Worm (Caenorhabditis elegans) whole organism, late embryonic: ENCODE results near the gene F31F4.1.

Experiments used
- C38D4.7 ChIP-seq: fragments of 200-800 bp; sonication (Bioruptor generic); optimal IDR thresholded peaks from 2 replicates; lab custom pipeline; 2018; ENCODE audit warnings: mild to moderate bottlenecking, missing genetic modification characterization, moderate library complexity, missing compliant biosample characterization
- F13H6.1 ChIP-seq: sonication (generic microtip); optimal IDR thresholded peaks from 2 replicates; lab custom pipeline; 2016; ENCODE audit warnings: missing genetic modification characterization, missing compliant biosample characterization
- K09A11.1 ChIP-seq: sonication (generic microtip); optimal IDR thresholded peaks from 2 replicates; lab custom pipeline; 2017; ENCODE audit warnings: antibody characterized with exemption, mild to moderate bottlenecking, missing genetic modification characterization, missing compliant biosample characterization; ENCODE audit not compliant: insufficient read depth
- T23F11.4 ChIP-seq: fragments of 200-800 bp; sonication (Bioruptor generic); optimal IDR thresholded peaks from 2 replicates; lab custom pipeline; 2018; ENCODE audit warnings: mild to moderate bottlenecking, missing genetic modification characterization, missing compliant biosample characterization
- ahr-1 ChIP-seq: sonication (generic microtip); optimal IDR thresholded peaks from 2 replicates; lab custom pipeline; 2016; ENCODE audit warnings: missing genetic modification characterization, missing compliant biosample characterization
- ceh-14 ChIP-seq: sonication (generic microtip); optimal IDR thresholded peaks from 2 replicates; lab custom pipeline; 2016; ENCODE audit warnings: missing genotype, missing genetic modification characterization, missing compliant biosample characterization
- ceh-19 ChIP-seq: fragments of 200-800 bp; sonication (Bioruptor generic); optimal IDR thresholded peaks from 2 replicates; lab custom pipeline; 2018; ENCODE audit warnings: mild to moderate bottlenecking, missing genetic modification characterization, missing compliant biosample characterization
- ceh-2 ChIP-seq: sonication (generic microtip); optimal IDR thresholded peaks from 2 replicates; lab custom pipeline; 2016; ENCODE audit warnings: missing genotype, missing genetic modification characterization, missing compliant biosample characterization
- ceh-30 ChIP-seq: fragments of 150-350 bp; optimal IDR thresholded peaks from 2 replicates; lab custom pipeline; 2014; ENCODE audit warnings: missing biosample characterization, missing genetic modification characterization
- ceh-34 ChIP-seq: sonication (generic microtip); optimal IDR thresholded peaks from 2 replicates; lab custom pipeline; 2016; ENCODE audit warnings: mild to moderate bottlenecking, missing genetic modification characterization, missing compliant biosample characterization
- ceh-48 ChIP-seq: sonication (generic microtip); optimal IDR thresholded peaks from 2 replicates; lab custom pipeline; 2016; ENCODE audit warnings: missing genetic modification characterization, inconsistent platforms, missing compliant biosample characterization
- ceh-9 ChIP-seq: sonication (generic microtip); optimal IDR thresholded peaks from 2 replicates; lab custom pipeline; 2016; ENCODE audit warnings: mild to moderate bottlenecking, missing genetic modification characterization, inconsistent platforms, missing compliant biosample characterization
- che-1 ChIP-seq: sonication (generic microtip); optimal IDR thresholded peaks from 2 replicates; lab custom pipeline; 2016; ENCODE audit warnings: mild to moderate bottlenecking, missing genetic modification characterization, missing compliant biosample characterization
- dmd-4 ChIP-seq: sonication (generic microtip); optimal IDR thresholded peaks from 2 replicates; lab custom pipeline; 2016; ENCODE audit warnings: borderline replicate concordance, missing genetic modification characterization, missing compliant biosample characterization
- dve-1 ChIP-seq: sonication (generic microtip); optimal IDR thresholded peaks from 2 replicates; lab custom pipeline; 2017; ENCODE audit warnings: antibody characterized with exemption, mild to moderate bottlenecking, missing genetic modification characterization, missing compliant biosample characterization
- elt-2 ChIP-seq: sonication (generic microtip); optimal IDR thresholded peaks from 2 replicates; lab custom pipeline; 2016; ENCODE audit warnings: missing genetic modification reagents, missing genetic modification characterization, missing compliant biosample characterization
- elt-4 ChIP-seq: sonication (generic microtip); optimal IDR thresholded peaks from 2 replicates; lab custom pipeline; 2016; ENCODE audit warnings: missing genetic modification characterization, missing compliant biosample characterization
- ets-4 ChIP-seq: sonication (generic microtip); optimal IDR thresholded peaks from 2 replicates; lab custom pipeline; 2016; ENCODE audit warnings: missing genetic modification characterization, missing compliant biosample characterization
- gmeb-2 ChIP-seq: sonication (generic microtip); optimal IDR thresholded peaks from 2 replicates; lab custom pipeline; 2016; ENCODE audit warnings: missing genetic modification characterization, inconsistent platforms, missing compliant biosample characterization
- hlh-13 ChIP-seq: fragments of 200-800 bp; sonication (Bioruptor generic); optimal IDR thresholded peaks from 2 replicates; lab custom pipeline; 2018; ENCODE audit warnings: mild to moderate bottlenecking, missing genetic modification characterization, missing compliant biosample characterization
- hlh-15 ChIP-seq: sonication (generic microtip); optimal IDR thresholded peaks from 2 replicates; lab custom pipeline; 2016; ENCODE audit warnings: missing genetic modification characterization, missing compliant biosample characterization
- lim-6 ChIP-seq: sonication (generic microtip); optimal IDR thresholded peaks from 2 replicates; lab custom pipeline; 2016; ENCODE audit warnings: missing genetic modification characterization, missing compliant biosample characterization
- lin-11 ChIP-seq: fragments of 200-800 bp; sonication (Bioruptor generic); optimal IDR thresholded peaks from 2 replicates; lab custom pipeline; 2018; ENCODE audit warnings: mild to moderate bottlenecking, missing genetic modification characterization, missing compliant biosample characterization
- madf-2 ChIP-seq: sonication (generic microtip); optimal IDR thresholded peaks from 2 replicates; lab custom pipeline; 2017; ENCODE audit warnings: missing genetic modification characterization, missing compliant biosample characterization
- mec-3 ChIP-seq: sonication (generic microtip); optimal IDR thresholded peaks from 2 replicates; lab custom pipeline; 2016; ENCODE audit warnings: borderline replicate concordance, missing genetic modification characterization, missing compliant biosample characterization
- nhr-11 ChIP-seq: fragments of 150-350 bp; optimal IDR thresholded peaks from 2 replicates; lab custom pipeline; 2014; ENCODE audit warnings: missing biosample characterization, missing genetic modification characterization
- nhr-232 ChIP-seq: sonication (generic microtip); optimal IDR thresholded peaks from 2 replicates; lab custom pipeline; 2016; ENCODE audit warnings: missing genetic modification characterization, missing compliant biosample characterization
- odd-2 ChIP-seq: sonication (generic microtip); optimal IDR thresholded peaks from 2 replicates; lab custom pipeline; 2017; ENCODE audit warnings: antibody characterized with exemption, mild to moderate bottlenecking, missing genetic modification characterization, missing compliant biosample characterization
- pag-3 ChIP-seq: sonication (generic microtip); optimal IDR thresholded peaks from 2 replicates; lab custom pipeline; 2016; ENCODE audit warnings: missing compliant biosample characterization, missing genetic modification characterization, borderline replicate concordance
- pat-9 ChIP-seq: fragments of 200-800 bp; sonication (Bioruptor generic); optimal IDR thresholded peaks from 2 replicates; lab custom pipeline; 2018; ENCODE audit warnings: mild to moderate bottlenecking, missing genetic modification characterization, moderate library complexity, missing compliant biosample characterization
- pha-2 ChIP-seq: sonication (generic microtip); optimal IDR thresholded peaks from 2 replicates; lab custom pipeline; 2017; ENCODE audit warnings: mild to moderate bottlenecking, missing genetic modification characterization, missing compliant biosample characterization
- pha-4 ChIP-seq: fragments of 150-350 bp; optimal IDR thresholded peaks from 2 replicates; lab custom pipeline; 2018; ENCODE audit warnings: missing biosample characterization, missing genetic modification reagents, missing genetic modification characterization
- pros-1 ChIP-seq: fragments of 150-350 bp; optimal IDR thresholded peaks from 2 replicates; lab custom pipeline; 2014; ENCODE audit warnings: missing biosample characterization, missing genetic modification reagents, missing genetic modification characterization
- ref-2 ChIP-seq: sonication (generic microtip); optimal IDR thresholded peaks from 2 replicates; lab custom pipeline; 2016; ENCODE audit warnings: missing genetic modification characterization, missing compliant biosample characterization
- sdc-2 ChIP-seq: sonication (generic microtip); optimal IDR thresholded peaks from 2 replicates; lab custom pipeline; 2016; ENCODE audit warnings: missing genotype, missing genetic modification characterization, missing compliant biosample characterization
- sox-2 ChIP-seq: fragments of 200-800 bp; sonication (Bioruptor generic); IDR thresholded peaks from 2 replicates; pipeline ENCODE4 v1.3.6; 2022; ENCODE audit warnings: missing genetic modification reagents, missing genetic modification characterization, missing compliant biosample characterization
- syd-9 ChIP-seq: sonication (generic microtip); optimal IDR thresholded peaks from 2 replicates; lab custom pipeline; 2016; ENCODE audit warnings: mild to moderate bottlenecking, missing genetic modification characterization, moderate library complexity, missing compliant biosample characterization
- tbx-2 ChIP-seq: sonication (generic microtip); optimal IDR thresholded peaks from 2 replicates; lab custom pipeline; 2016; ENCODE audit warnings: missing genetic modification characterization, missing compliant biosample characterization
- tbx-7 ChIP-seq: sonication (generic microtip); optimal IDR thresholded peaks from 2 replicates; lab custom pipeline; 2016; ENCODE audit warnings: missing genotype, missing genetic modification characterization, missing compliant biosample characterization
- ttx-3 ChIP-seq: sonication (generic microtip); optimal IDR thresholded peaks from 2 replicates; lab custom pipeline; 2016; ENCODE audit warnings: missing genetic modification reagents, missing genetic modification characterization, missing compliant biosample characterization
- unc-3 ChIP-seq, 2 experiments: fragments of 200-800 bp in 1 of 2; sonication (Bioruptor generic) in 1 of 2; sonication (generic microtip) in 1 of 2; conservative IDR thresholded peaks in 1 of 2; optimal IDR thresholded peaks in 1 of 2; 2 replicates each; pipeline versions ENCODE4 v1.3.6 to Lab custom; 2016 to 2022; ENCODE audit warnings: missing compliant biosample characterization in 2 of 2, missing genetic modification characterization in 2 of 2, missing genetic modification reagents in 1 of 2
- unc-42 ChIP-seq: sonication (generic microtip); optimal IDR thresholded peaks from 2 replicates; lab custom pipeline; 2016; ENCODE audit warnings: missing genotype, missing genetic modification characterization, missing compliant biosample characterization
- unc-55 ChIP-seq: sonication (generic microtip); optimal IDR thresholded peaks from 2 replicates; lab custom pipeline; 2017; ENCODE audit warnings: missing biosample characterization, missing genetic modification reagents, missing genetic modification characterization
- unc-86 ChIP-seq: sonication (generic microtip); optimal IDR thresholded peaks from 2 replicates; lab custom pipeline; 2016; ENCODE audit warnings: missing genetic modification characterization, missing compliant biosample characterization

F31F4.1 gene

DNA sequence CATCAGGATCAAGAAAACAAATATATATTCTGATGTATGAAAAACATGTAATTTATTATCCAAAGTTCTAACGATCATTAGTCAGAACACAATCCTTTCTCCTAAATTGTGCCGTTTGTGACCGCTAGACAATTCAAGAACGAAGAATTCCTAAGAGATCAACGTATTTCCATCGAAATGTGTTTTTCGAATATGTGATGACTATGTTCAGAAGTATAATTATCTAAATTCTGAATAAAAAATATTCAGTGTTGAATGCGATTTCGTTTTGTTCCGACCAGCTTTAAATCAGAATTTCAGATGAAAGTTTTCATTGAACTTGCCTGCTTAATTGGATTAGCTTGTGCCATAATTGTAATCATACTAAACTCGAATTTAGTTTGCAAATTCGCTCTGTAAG is 18.4 kb downstream of the F31F4.1 start, which contains the start of gene srbc-37:
Gene srbc-37, plus strand, starts transcription at position 301 of the 400 bp plus-strand sequence.
- no peak for TF ChIP-seq lim-6 (tag; lab: Kevin White, UChicago)
- no peak for TF ChIP-seq odd-2
- no peak for TF ChIP-seq elt-4 (tag; lab: Kevin White, UChicago)
- no peak for TF ChIP-seq pat-9 (tag; lab: Kevin White, UChicago)
- TF ChIP-seq che-1 (tag; lab: Kevin White, UChicago) = no peak
- TF ChIP-seq ceh-34 (tag; lab: Kevin White, UChicago) = no peak
- no peak for TF ChIP-seq sox-2 (GFP tag; lab: Robert Waterston, UW)
- TF ChIP-seq pha-4 = no peak
- no peak for TF ChIP-seq pha-2 (tag; lab: Kevin White, UChicago)
- no peak for TF ChIP-seq elt-2 (tag; lab: Kevin White, UChicago)
- TF ChIP-seq mec-3 (tag; lab: Kevin White, UChicago) = no peak
- TF ChIP-seq ceh-19 (GFP tag; lab: Kevin White, UChicago) = no peak
- no peak for TF ChIP-seq ttx-3
- no peak for TF ChIP-seq unc-3 (GFP tag; conservative IDR thresholded peaks at IDR 0.05; lab: Robert Waterston, UW)
- TF ChIP-seq unc-3 (tag; optimal IDR thresholded peaks at IDR 0.05; lab: Kevin White, UChicago) = no peak
- no peak for TF ChIP-seq tbx-2
- TF ChIP-seq unc-86 (tag; lab: Kevin White, UChicago) = no peak
- TF ChIP-seq lin-11 (tag; lab: Kevin White, UChicago) = no peak
- TF ChIP-seq ahr-1 (tag; lab: Kevin White, UChicago) = no peak
- no peak for TF ChIP-seq dmd-4 (tag; lab: Kevin White, UChicago)
- TF ChIP-seq syd-9 = no peak
- TF ChIP-seq, all 69 proteins: peak for 0

DNA sequence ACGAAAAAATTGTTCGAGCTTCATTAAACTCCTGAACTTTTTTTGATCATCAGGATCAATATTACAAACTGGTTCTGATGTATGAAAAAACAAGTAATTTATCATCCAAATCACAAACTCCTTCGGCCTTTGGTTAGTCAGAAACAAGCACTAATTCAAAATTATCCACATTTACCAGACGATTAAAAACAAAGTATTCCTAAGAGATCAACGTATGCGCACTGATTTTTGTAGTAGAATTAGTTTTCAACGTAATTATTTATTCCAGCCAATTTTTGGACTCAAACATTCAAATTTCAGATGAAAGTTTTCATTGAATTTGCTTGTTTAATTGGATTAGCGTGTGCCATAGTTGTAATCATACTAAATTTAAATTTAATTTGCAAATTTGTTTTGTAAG is 23.1 kb downstream of the F31F4.1 start, which contains the start of gene srbc-38:
Gene srbc-38, plus strand, starts transcription at position 301 of the 400 bp plus-strand sequence.
- TF ChIP-seq dve-1 = no peak
- no peak for TF ChIP-seq pros-1 (tag; lab: Kevin White, UChicago)
- no peak for TF ChIP-seq che-1 (tag; lab: Kevin White, UChicago)
- TF ChIP-seq syd-9 = no peak
- no peak for TF ChIP-seq ceh-19 (GFP tag; lab: Kevin White, UChicago)

DNA sequence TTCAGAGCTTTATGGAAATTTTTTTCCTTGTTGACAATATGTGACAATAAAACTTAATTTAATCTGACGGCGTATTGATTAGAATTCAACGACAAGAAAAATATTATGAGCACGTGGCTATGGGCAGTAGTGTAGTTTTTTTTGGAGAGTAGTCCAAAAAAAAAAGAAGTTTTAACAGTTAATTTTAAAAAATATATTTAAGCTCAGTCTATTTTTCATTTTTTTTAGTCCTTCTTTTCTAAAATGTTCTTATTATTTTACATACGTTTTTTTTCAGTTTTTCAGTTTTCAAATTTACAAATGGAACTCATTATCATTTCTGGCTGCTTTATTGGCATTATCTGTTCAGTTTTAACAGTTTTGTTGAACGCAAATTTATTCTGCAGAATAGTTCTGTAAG is 24.9 kb downstream of the F31F4.1 start, which contains the start of gene srbc-39:
Gene srbc-39, plus strand, starts transcription at position 301 of the 400 bp plus-strand sequence.
- TF ChIP-seq lim-6 (tag; lab: Kevin White, UChicago) = no peak
- TF ChIP-seq pha-2 (tag; lab: Kevin White, UChicago) = no peak
- TF ChIP-seq syd-9 = no peak
- no peak for TF ChIP-seq pha-4
- no peak for TF ChIP-seq K09A11.1 (tag; lab: Kevin White, UChicago)
- TF ChIP-seq hlh-13 (GFP tag; lab: Kevin White, UChicago) = no peak
- no peak for TF ChIP-seq elt-2 (tag; lab: Kevin White, UChicago)
- no peak for TF ChIP-seq ets-4
- no peak for TF ChIP-seq F13H6.1 (tag; lab: Kevin White, UChicago)
- TF ChIP-seq nhr-11 (tag; lab: Kevin White, UChicago) = no peak
- no peak for TF ChIP-seq nhr-232 (tag; lab: Kevin White, UChicago)
- TF ChIP-seq ceh-30 (tag; lab: Kevin White, UChicago) = no peak
- TF ChIP-seq lin-11 (tag; lab: Kevin White, UChicago) = no peak
- no peak for TF ChIP-seq pros-1 (tag; lab: Kevin White, UChicago)
- TF ChIP-seq ref-2 (tag; lab: Kevin White, UChicago) = no peak
- no peak for TF ChIP-seq unc-55 (GFP tag; lab: Kevin White, UChicago)
- TF ChIP-seq ceh-2 = no peak
- TF ChIP-seq hlh-15 (tag; lab: Kevin White, UChicago) = no peak
- no peak for TF ChIP-seq gmeb-2 (tag; lab: Kevin White, UChicago)
- TF ChIP-seq, all 69 proteins: peak for 0

DNA sequence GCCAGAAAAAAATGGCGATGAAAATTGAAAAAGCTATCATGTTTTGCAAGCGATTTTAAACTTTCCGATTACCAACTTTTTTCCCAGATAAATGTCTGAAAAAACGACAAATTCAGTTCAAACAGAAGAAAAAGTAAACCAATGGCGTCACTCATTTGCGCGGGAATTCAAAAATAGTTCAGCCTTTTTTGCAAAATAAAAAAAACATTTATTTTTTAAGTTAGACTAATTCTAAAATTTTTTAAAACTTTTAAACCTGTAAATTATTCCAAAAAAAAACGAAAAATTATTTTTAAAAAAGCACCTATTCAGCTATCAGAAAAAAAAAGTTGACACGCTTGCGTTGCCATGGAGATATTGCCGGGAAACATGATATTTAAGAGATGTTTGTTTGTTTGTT is 29.0 kb downstream of the F31F4.1 start, which contains the start of gene cyp-33C11:
Gene cyp-33C11, minus strand, starts transcription at position 101 of the 400 bp plus-strand sequence.
- TF ChIP-seq pat-9 (tag; lab: Kevin White, UChicago) = no peak
- TF ChIP-seq ets-4 = no peak
- TF ChIP-seq odd-2 = no peak
- TF ChIP-seq pag-3 (tag; lab: Kevin White, UChicago) = no peak
- TF ChIP-seq T23F11.4 (GFP tag; lab: Kevin White, UChicago) = no peak
- TF ChIP-seq sdc-2 = no peak
- no peak for TF ChIP-seq C38D4.7 (GFP tag; lab: Kevin White, UChicago)
- TF ChIP-seq ceh-48 (tag; lab: Kevin White, UChicago) = no peak
- no peak for TF ChIP-seq ceh-9 (tag; lab: Kevin White, UChicago)
- no peak for TF ChIP-seq unc-42 (tag; lab: Kevin White, UChicago)
- no peak for TF ChIP-seq unc-55 (GFP tag; lab: Kevin White, UChicago)
- TF ChIP-seq dve-1 = no peak
- no peak for TF ChIP-seq madf-2 (tag; lab: Kevin White, UChicago)
- TF ChIP-seq ceh-14 (tag; lab: Kevin White, UChicago) = no peak
- TF ChIP-seq K09A11.1 (tag; lab: Kevin White, UChicago) = no peak
- TF ChIP-seq tbx-7 (tag; lab: Kevin White, UChicago) = no peak
